Worm (Caenorhabditis elegans): ENCODE data around the gene Y39B6A.30.

ce11 chrV:19068888-19069287 is 54.5 kb downstream of the Y39B6A.30 start:
- TF ChIP-seq ztf-1 (GFP tag; conservative IDR thresholded peaks at IDR 0.05) = no peak
- TF ChIP-seq ceh-82 (tag; optimal IDR thresholded peaks at IDR 0.05) = no peak
- no peak for TF ChIP-seq blmp-1 (tag; optimal IDR thresholded peaks at IDR 0.05; ENCODE audit: insufficient read depth)
- TF ChIP-seq ztf-11 (tag; optimal IDR thresholded peaks at IDR 0.05) = no peak
- no peak for TF ChIP-seq unc-62 (GFP tag; optimal IDR thresholded peaks at IDR 0.05)
- TF ChIP-seq lin-39 (tag; optimal IDR thresholded peaks at IDR 0.05) = no peak
- TF ChIP-seq snpc-4 (tag; optimal IDR thresholded peaks at IDR 0.05) = no peak
- no peak for TF ChIP-seq mdl-1 (tag; optimal IDR thresholded peaks at IDR 0.05)
- TF ChIP-seq lin-13 (GFP tag; optimal IDR thresholded peaks at IDR 0.05) = no peak
- no peak for TF ChIP-seq zag-1 (tag; optimal IDR thresholded peaks at IDR 0.05)
- no peak for TF ChIP-seq aly-2 (tag; optimal IDR thresholded peaks at IDR 0.05)
